Worm (Caenorhabditis elegans) whole organism, L1 larva: Measurements from ENCODE around the gene lin-1.

Experiments used
- C04F5.9 ChIP-seq: sonication (generic microtip); optimal IDR thresholded peaks from 2 replicates; lab custom pipeline; 2016; ENCODE audit warnings: missing genetic modification characterization, missing compliant biosample characterization
- C34B4.2 ChIP-seq: sonication (generic microtip); optimal IDR thresholded peaks from 2 replicates; lab custom pipeline; 2017; ENCODE audit warnings: mild to moderate bottlenecking, missing genetic modification characterization, missing compliant biosample characterization
- F16B12.6 ChIP-seq: fragments of 150-350 bp; optimal IDR thresholded peaks from 2 replicates; lab custom pipeline; 2014; ENCODE audit warnings: missing biosample characterization, missing genetic modification characterization
- aha-1 ChIP-seq: fragments of 150-350 bp; optimal IDR thresholded peaks from 2 replicates; lab custom pipeline; 2014; ENCODE audit warnings: missing biosample characterization, missing genetic modification characterization
- alr-1 ChIP-seq: fragments of 200-800 bp; sonication (Bioruptor generic); optimal IDR thresholded peaks from 2 replicates; lab custom pipeline; 2018; ENCODE audit warnings: borderline replicate concordance, mild to moderate bottlenecking, missing genetic modification characterization, missing compliant biosample characterization
- blmp-1 ChIP-seq: fragments of 150-350 bp; optimal IDR thresholded peaks from 2 replicates; lab custom pipeline; 2014; ENCODE audit warnings: missing biosample characterization, missing genetic modification characterization
- ceh-90 ChIP-seq: sonication (generic microtip); optimal IDR thresholded peaks from 2 replicates; lab custom pipeline; 2016; ENCODE audit warnings: missing genetic modification characterization, missing compliant biosample characterization
- dpl-1 ChIP-seq, 3 experiments: fragments of 150-350 bp in 2 of 3; sonication (generic microtip) in 1 of 3; optimal IDR thresholded peaks; 2 replicates each; lab custom pipeline; 2014 to 2017; ENCODE audit warnings: missing biosample characterization in 3 of 3, missing genetic modification characterization in 3 of 3, missing genetic modification reagents in 3 of 3
- dsc-1 ChIP-seq: sonication (generic microtip); optimal IDR thresholded peaks from 2 replicates; lab custom pipeline; 2016; ENCODE audit warnings: mild to moderate bottlenecking, missing genetic modification characterization, missing compliant biosample characterization
- efl-1 ChIP-seq, 4 experiments: fragments of 150-350 bp; optimal IDR thresholded peaks in 3 of 4; peaks in 1 of 4; 1 replicate in 1 of 4; 2 replicates in 3 of 4; lab custom pipeline; 2014; ENCODE audit warnings: missing biosample characterization in 2 of 4, missing genetic modification characterization in 2 of 4, missing genetic modification reagents in 2 of 4
- efl-3 ChIP-seq: fragments of 200-800 bp; sonication (Bioruptor generic); optimal IDR thresholded peaks from 2 replicates; lab custom pipeline; 2018; ENCODE audit warnings: mild to moderate bottlenecking, missing genetic modification characterization, missing compliant biosample characterization
- grh-1 ChIP-seq: fragments of 200-800 bp; sonication (Bioruptor generic); IDR thresholded peaks from 2 replicates; pipeline ENCODE4 v1.3.6; 2022; ENCODE audit warnings: missing genetic modification reagents, missing genetic modification characterization, missing compliant biosample characterization
- isw-1 ChIP-seq: fragments of 200-800 bp; sonication (Bioruptor generic); IDR thresholded peaks from 2 replicates; pipeline ENCODE4 v1.3.6; 2022; ENCODE audit warnings: missing genetic modification characterization, missing compliant biosample characterization
- lin-15B ChIP-seq: fragments of 150-350 bp; sonication (generic microtip); optimal IDR thresholded peaks from 3 replicates; lab custom pipeline; 2014; ENCODE audit warnings: missing biosample characterization, missing genetic modification characterization
- lin-35 ChIP-seq, 2 experiments: fragments of 150-350 bp; optimal IDR thresholded peaks; 2 replicates each; lab custom pipeline; 2014; ENCODE audit warnings: missing biosample characterization in 2 of 2, missing genetic modification characterization in 2 of 2, missing genetic modification reagents in 2 of 2
- lsy-2 ChIP-seq, 2 experiments: fragments of 150-350 bp; optimal IDR thresholded peaks; 2 replicates each; lab custom pipeline; 2014; ENCODE audit warnings: missing biosample characterization in 2 of 2, missing genetic modification characterization in 2 of 2
- nhr-11 ChIP-seq: fragments of 150-350 bp; optimal IDR thresholded peaks from 2 replicates; lab custom pipeline; 2014; ENCODE audit warnings: missing biosample characterization, missing genetic modification characterization
- nhr-12 ChIP-seq: sonication (generic microtip); optimal IDR thresholded peaks from 2 replicates; lab custom pipeline; 2017; ENCODE audit warnings: missing biosample characterization, missing genetic modification characterization
- nhr-19 ChIP-seq: fragments of 200-800 bp; sonication (Bioruptor generic); conservative IDR thresholded peaks from 2 replicates; pipeline ENCODE4 v1.3.6; 2022; ENCODE audit warnings: missing genetic modification characterization, missing compliant biosample characterization
- nhr-76 ChIP-seq: sonication (generic microtip); optimal IDR thresholded peaks from 2 replicates; lab custom pipeline; 2017; ENCODE audit warnings: missing biosample characterization, missing genetic modification characterization
- snpc-4 ChIP-seq: fragments of 150-350 bp; optimal IDR thresholded peaks from 2 replicates; lab custom pipeline; 2014; ENCODE audit warnings: missing biosample characterization, missing genetic modification characterization
- snu-23 ChIP-seq: sonication (generic microtip); optimal IDR thresholded peaks from 2 replicates; lab custom pipeline; 2016; ENCODE audit warnings: missing genetic modification characterization, missing compliant biosample characterization
- sup-37 ChIP-seq: fragments of 200-800 bp; sonication (Bioruptor generic); optimal IDR thresholded peaks from 2 replicates; lab custom pipeline; 2018; ENCODE audit warnings: mild to moderate bottlenecking, missing genetic modification characterization, missing compliant biosample characterization
- tbx-2 ChIP-seq: sonication (generic microtip); optimal IDR thresholded peaks from 2 replicates; lab custom pipeline; 2016; ENCODE audit warnings: missing genetic modification characterization, missing compliant biosample characterization
- tlp-1 ChIP-seq: fragments of 150-350 bp; optimal IDR thresholded peaks from 2 replicates; lab custom pipeline; 2014; ENCODE audit warnings: missing biosample characterization, missing genetic modification characterization
- vab-15 ChIP-seq: sonication (generic microtip); optimal IDR thresholded peaks from 2 replicates; lab custom pipeline; 2017; ENCODE audit warnings: missing genotype, mild to moderate bottlenecking, missing genetic modification characterization, missing compliant biosample characterization
- xbp-1 ChIP-seq: sonication (generic microtip); optimal IDR thresholded peaks from 2 replicates; lab custom pipeline; 2016; ENCODE audit warnings: missing genetic modification characterization, missing compliant biosample characterization
- ztf-4 ChIP-seq: fragments of 150-350 bp; optimal IDR thresholded peaks from 2 replicates; lab custom pipeline; 2014; ENCODE audit warnings: missing biosample characterization, missing genetic modification characterization

lin-1 gene

ce11 chrIV:2281353-2281976 lies 18.6 kb downstream of the lin-1 start (continued):
- TF ChIP-seq ztf-4 (tag; lab: Kevin White, UChicago), result peak; percentile 49
- TF ChIP-seq dsc-1 (tag; lab: Kevin White, UChicago), result no peak
- TF ChIP-seq F16B12.6 (tag; lab: Kevin White, UChicago), result no peak
- TF ChIP-seq lsy-2 (tag; optimal IDR thresholded peaks at IDR 0.05; lab: Kevin White, UChicago), result peak in 1 of 2 experiments; percentile 58
- peak; percentile 35 for TF ChIP-seq vab-15 (tag; lab: Kevin White, UChicago)
- no peak for TF ChIP-seq alr-1
- peak; percentile 82 for TF ChIP-seq grh-1 (GFP tag; lab: Robert Waterston, UW)
- peak; percentile 78 for TF ChIP-seq blmp-1 (tag; lab: Kevin White, UChicago)
- no peak for TF ChIP-seq C34B4.2 (tag; lab: Kevin White, UChicago)
- peak; percentile 63 for TF ChIP-seq snu-23 (GFP tag; lab: Kevin White, UChicago)
- peak; percentile 33 for TF ChIP-seq nhr-19 (GFP tag; lab: Robert Waterston, UW)

- TF ChIP-seq F16B12.6 (tag; lab: Kevin White, UChicago) (peak; percentile 71), snu-23 (GFP tag; lab: Kevin White, UChicago) (peak; percentile 31), xbp-1 (tag; lab: Kevin White, UChicago) (peak; percentile 19), tbx-2 (tag; lab: Kevin White, UChicago) (peak; percentile 15), lin-35 (GFP tag; optimal IDR thresholded peaks at IDR 0.05; lab: Kevin White, UChicago) (peak; percentile 64 to 86), efl-1 (optimal IDR thresholded peaks at IDR 0.05; lab: Kevin White, UChicago) (peak; percentile 49 to 83), efl-1 (GFP tag; optimal IDR thresholded peaks at IDR 0.05 in 1 of 2; lab: Kevin White, UChicago) (peak; percentile 86 to 98), nhr-19 (GFP tag; lab: Robert Waterston, UW) (peak; percentile 60), lsy-2 (tag; optimal IDR thresholded peaks at IDR 0.05; lab: Kevin White, UChicago) (peak in 1 of 2 experiments; percentile 25), grh-1 (GFP tag; lab: Robert Waterston, UW) (peak; percentile 57), isw-1 (peak; percentile 58), dpl-1 (GFP tag; optimal IDR thresholded peaks at IDR 0.05; lab: Kevin White, UChicago) (peak; percentile 69 to 84 (median 82))
Observed at ce11 chrIV:2275545-2275944, 24.5 kb downstream of the lin-1 start, which contains the start of gene M70.5. Gene M70.5, minus strand, starts transcription at chrIV:2275622.

ce11 chrIV:2263564-2263963 lies 36.5 kb downstream of the lin-1 start, which contains the start of gene famp-1:
Gene famp-1, minus strand, starts transcription at chrIV:2263664.
- TF ChIP-seq nhr-76 (tag; lab: Kevin White, UChicago), result no peak

ce11 chrIV:2253392-2254048 lies 46.6 kb downstream of the lin-1 start:
- no peak for TF ChIP-seq snpc-4 (tag; lab: Kevin White, UChicago)
- no peak for TF ChIP-seq sup-37 (GFP tag; lab: Kevin White, UChicago)
- no peak for TF ChIP-seq lin-15B (tag; lab: Kevin White, UChicago)
- no peak for TF ChIP-seq nhr-19 (GFP tag; lab: Robert Waterston, UW)
- TF ChIP-seq tlp-1 (tag; lab: Kevin White, UChicago), result no peak
- no peak for TF ChIP-seq alr-1

- TF ChIP-seq snpc-4 (tag; lab: Kevin White, UChicago) (no peak), alr-1 (no peak), nhr-11 (tag; lab: Kevin White, UChicago) (no peak), ztf-4 (tag; lab: Kevin White, UChicago) (no peak), sup-37 (GFP tag; lab: Kevin White, UChicago) (no peak), efl-3 (GFP tag; lab: Kevin White, UChicago) (no peak), C04F5.9 (tag; lab: Kevin White, UChicago) (no peak), snu-23 (GFP tag; lab: Kevin White, UChicago) (no peak), ceh-90 (tag; lab: Kevin White, UChicago) (no peak), lsy-2 (tag; optimal IDR thresholded peaks at IDR 0.05; lab: Kevin White, UChicago) (no peak), aha-1 (tag; lab: Kevin White, UChicago) (no peak), nhr-12 (tag; lab: Kevin White, UChicago) (no peak)
Observed at ce11 chrIV:2246150-2246549, 53.9 kb downstream of the lin-1 start.
